Fruit fly (Drosophila melanogaster) whole organism, embryonic: ENCODE results near the gene Kah.

Experiments used
- Atf3 ChIP-seq: fragments of 200-800 bp; sonication (Bioruptor generic); optimal IDR thresholded peaks from 3 replicates; lab custom pipeline; 2016; ENCODE audit warnings: missing biosample characterization, missing genetic modification characterization
- Atf6 ChIP-seq: fragments of 200-800 bp; sonication (Bioruptor generic); IDR thresholded peaks from 2 replicates; pipeline ENCODE4 v1.3.6; 2022; ENCODE audit warnings: missing biosample characterization, missing genetic modification characterization
- Blimp-1 ChIP-seq: fragments of 200-800 bp; sonication (Bioruptor generic); optimal IDR thresholded peaks from 3 replicates; lab custom pipeline; 2018; ENCODE audit warnings: missing biosample characterization, missing genetic modification characterization, mild to moderate bottlenecking, moderate library complexity, missing genetic modification reagents
- BtbVII ChIP-seq: fragments of 200-800 bp; sonication (Bioruptor generic); optimal IDR thresholded peaks from 3 replicates; lab custom pipeline; 2017; ENCODE audit warnings: missing biosample characterization, mild to moderate bottlenecking, missing genetic modification characterization
- C15 ChIP-seq: fragments of 200-800 bp; sonication (Bioruptor generic); IDR thresholded peaks from 3 replicates; pipeline ENCODE4 v1.3.6; 2022; ENCODE audit warnings: missing biosample characterization, missing genetic modification characterization
- CG1024 ChIP-seq: fragments of 200-800 bp; sonication (Bioruptor generic); IDR thresholded peaks from 2 replicates; pipeline ENCODE4 v1.3.6; 2022; ENCODE audit warnings: missing biosample characterization, missing genetic modification characterization
- CG10267 ChIP-seq: fragments of 200-800 bp; sonication (Bioruptor generic); optimal IDR thresholded peaks from 2 replicates; lab custom pipeline; 2018; ENCODE audit warnings: missing biosample characterization, mild to moderate bottlenecking, missing genetic modification characterization, moderate library complexity
- CG10565 ChIP-seq: fragments of 200-800 bp; sonication (Bioruptor generic); optimal IDR thresholded peaks from 3 replicates; lab custom pipeline; 2016; ENCODE audit warnings: missing biosample characterization, mild to moderate bottlenecking, missing genetic modification characterization
- CG10654 ChIP-seq: fragments of 200-800 bp; sonication (Bioruptor generic); optimal IDR thresholded peaks from 2 replicates; lab custom pipeline; 2016; ENCODE audit warnings: missing biosample characterization, missing genetic modification characterization
- CG11456 ChIP-seq: fragments of 200-800 bp; sonication (Bioruptor generic); IDR thresholded peaks from 3 replicates; pipeline ENCODE4 v1.3.6; 2022; ENCODE audit warnings: missing biosample characterization, missing genetic modification characterization
- CG11723 ChIP-seq: fragments of 200-800 bp; sonication (Bioruptor generic); optimal IDR thresholded peaks from 2 replicates; lab custom pipeline; 2017; ENCODE audit warnings: missing biosample characterization, mild to moderate bottlenecking, missing genetic modification characterization
- CG14014 ChIP-seq: fragments of 200-800 bp; sonication (Bioruptor generic); IDR thresholded peaks from 2 replicates; pipeline ENCODE4 v1.3.6; 2022; ENCODE audit warnings: missing biosample characterization, missing genetic modification characterization
- CG15269 ChIP-seq: fragments of 200-800 bp; sonication (Bioruptor generic); optimal IDR thresholded peaks from 2 replicates; lab custom pipeline; 2018; ENCODE audit warnings: missing biosample characterization, mild to moderate bottlenecking, missing genetic modification characterization, moderate library complexity
- CG17385 ChIP-seq: fragments of 200-800 bp; sonication (Bioruptor generic); optimal IDR thresholded peaks from 3 replicates; lab custom pipeline; 2018; ENCODE audit warnings: missing biosample characterization, mild to moderate bottlenecking, missing genetic modification characterization
- CG2116 ChIP-seq: fragments of 200-800 bp; sonication (Bioruptor generic); optimal IDR thresholded peaks from 3 replicates; lab custom pipeline; 2018; ENCODE audit warnings: missing biosample characterization, mild to moderate bottlenecking, missing genetic modification characterization
- CG30431 ChIP-seq: fragments of 200-800 bp; sonication (Bioruptor generic); optimal IDR thresholded peaks from 2 replicates; lab custom pipeline; 2017; ENCODE audit warnings: missing biosample characterization, missing genetic modification characterization
- CG3065 ChIP-seq: fragments of 200-800 bp; sonication (Bioruptor generic); optimal IDR thresholded peaks from 2 replicates; lab custom pipeline; 2016; ENCODE audit warnings: missing biosample characterization, missing genetic modification characterization
- CG32767 ChIP-seq: fragments of 200-800 bp; sonication (Bioruptor generic); IDR thresholded peaks from 2 replicates; pipeline ENCODE4 v1.3.6; 2022; ENCODE audit warnings: missing biosample characterization, missing genetic modification characterization
- CG5245 ChIP-seq: fragments of 200-800 bp; sonication (Bioruptor generic); optimal IDR thresholded peaks from 3 replicates; lab custom pipeline; 2016; ENCODE audit warnings: missing biosample characterization, missing genetic modification characterization
- CG6272 ChIP-seq: fragments of 200-800 bp; sonication (Bioruptor generic); IDR thresholded peaks from 2 replicates; pipeline ENCODE4 v1.3.6; 2022; ENCODE audit warnings: missing biosample characterization, missing genetic modification characterization
- CG8765 ChIP-seq: fragments of 200-800 bp; sonication (Bioruptor generic); IDR thresholded peaks from 2 replicates; pipeline ENCODE4 v1.3.6; 2022; ENCODE audit warnings: missing biosample characterization, missing genetic modification characterization
- CG8924 ChIP-seq: fragments of 200-800 bp; optimal IDR thresholded peaks from 3 replicates; lab custom pipeline; 2019; ENCODE audit warnings: missing biosample characterization, mild to moderate bottlenecking, missing genetic modification characterization, moderate library complexity
- CG8944 ChIP-seq: fragments of 200-800 bp; sonication (Bioruptor generic); optimal IDR thresholded peaks from 3 replicates; lab custom pipeline; 2016; ENCODE audit warnings: missing biosample characterization, missing genetic modification characterization
- CG9817 ChIP-seq: fragments of 200-800 bp; sonication (Bioruptor generic); optimal IDR thresholded peaks from 2 replicates; lab custom pipeline; 2018; ENCODE audit warnings: missing biosample characterization, mild to moderate bottlenecking, missing genetic modification characterization, moderate library complexity
- Ets65A ChIP-seq: fragments of 200-800 bp; sonication (Bioruptor generic); peaks from one replicate; lab custom pipeline; 2016; ENCODE audit warnings: missing biosample characterization, missing genetic modification characterization
- Hr3 ChIP-seq: fragments of 200-800 bp; sonication (Bioruptor generic); optimal IDR thresholded peaks from 3 replicates; lab custom pipeline; 2016; ENCODE audit warnings: missing biosample characterization, missing genetic modification characterization
- MESR4 ChIP-seq: fragments of 200-800 bp; sonication (Bioruptor generic); optimal IDR thresholded peaks from 2 replicates; lab custom pipeline; 2018; ENCODE audit warnings: missing biosample characterization, mild to moderate bottlenecking, missing genetic modification characterization, moderate library complexity
- Poxn ChIP-seq: fragments of 200-800 bp; sonication (Bioruptor generic); IDR thresholded peaks from 2 replicates; pipeline ENCODE4 v1.3.6; 2022; ENCODE audit warnings: missing biosample characterization, missing genetic modification characterization
- Sox100B ChIP-seq: fragments of 200-800 bp; sonication (Bioruptor generic); optimal IDR thresholded peaks from 3 replicates; lab custom pipeline; 2018; ENCODE audit warnings: missing biosample characterization, mild to moderate bottlenecking, missing genetic modification characterization
- Taf1 ChIP-seq: fragments of 200-800 bp; sonication (Bioruptor generic); IDR thresholded peaks from 2 replicates; pipeline ENCODE4 v1.3.6; 2022; ENCODE audit warnings: missing biosample characterization, missing genetic modification characterization
- Tbp ChIP-seq: fragments of >200 bp; optimal IDR thresholded peaks from 2 replicates; lab custom pipeline; 2018; ENCODE audit warnings: missing biosample characterization, missing genetic modification characterization
- ase ChIP-seq: fragments of 200-800 bp; sonication (Bioruptor generic); IDR thresholded peaks from 3 replicates; pipeline ENCODE4 v1.3.6; 2022; ENCODE audit warnings: missing biosample characterization, missing genetic modification characterization
- chif ChIP-seq, 2 experiments: fragments of 200-800 bp; sonication (Bioruptor generic); optimal IDR thresholded peaks; 3 replicates each; lab custom pipeline; 2016; ENCODE audit warnings: missing biosample characterization in 2 of 2, missing genetic modification characterization in 2 of 2
- dan ChIP-seq: fragments of 200-800 bp; sonication (Bioruptor generic); IDR thresholded peaks from 2 replicates; pipeline ENCODE4 v1.3.6; 2022; ENCODE audit warnings: missing biosample characterization, missing genetic modification characterization
- dmrt99B ChIP-seq: fragments of 200-800 bp; sonication (Bioruptor generic); optimal IDR thresholded peaks from 2 replicates; lab custom pipeline; 2018; ENCODE audit warnings: missing biosample characterization, mild to moderate bottlenecking, missing genetic modification characterization, moderate library complexity
- eyg ChIP-seq: fragments of 200-800 bp; sonication (Bioruptor generic); optimal IDR thresholded peaks from 3 replicates; lab custom pipeline; 2016; ENCODE audit warnings: missing biosample characterization, missing genetic modification characterization
- fd3F ChIP-seq: fragments of 200-800 bp; sonication (Bioruptor generic); optimal IDR thresholded peaks from 2 replicates; lab custom pipeline; 2018; ENCODE audit warnings: missing biosample characterization, mild to moderate bottlenecking, missing genetic modification characterization, moderate library complexity
- gem ChIP-seq: fragments of 200-800 bp; sonication (Bioruptor generic); optimal IDR thresholded peaks from 2 replicates; lab custom pipeline; 2019; ENCODE audit warnings: missing biosample characterization, mild to moderate bottlenecking, missing genetic modification characterization, moderate library complexity
- grn ChIP-seq: fragments of 200-800 bp; sonication (Bioruptor generic); optimal IDR thresholded peaks from 3 replicates; lab custom pipeline; 2017; ENCODE audit warnings: missing biosample characterization, missing genetic modification characterization
- lov ChIP-seq, 2 experiments: fragments of 200-800 bp in 1 of 2; fragments of >200 bp in 1 of 2; sonication (Bioruptor generic) in 1 of 2; IDR thresholded peaks in 1 of 2; optimal IDR thresholded peaks in 1 of 2; 2 replicates in 1 of 2; 3 replicates in 1 of 2; pipeline versions ENCODE4 v1.3.6 to Lab custom; 2017 to 2022; ENCODE audit warnings: missing biosample characterization in 1 of 2, missing genetic modification characterization in 1 of 2
- nerfin-1 ChIP-seq: fragments of 200-800 bp; sonication (Bioruptor generic); optimal IDR thresholded peaks from 3 replicates; lab custom pipeline; 2019; ENCODE audit warnings: missing biosample characterization, mild to moderate bottlenecking, missing genetic modification characterization, moderate library complexity
- odd ChIP-seq: fragments of 200-800 bp; sonication (Bioruptor generic); optimal IDR thresholded peaks from 2 replicates; lab custom pipeline; 2017; ENCODE audit warnings: missing biosample characterization, mild to moderate bottlenecking, missing genetic modification characterization
- prd ChIP-seq, 3 experiments: fragments of >200 bp in 2 of 3; fragments of 200-800 bp in 1 of 3; sonication (Bioruptor generic) in 1 of 3; optimal IDR thresholded peaks in 2 of 3; IDR thresholded peaks in 1 of 3; 2 replicates in 2 of 3; 3 replicates in 1 of 3; pipeline versions ENCODE4 v1.3.6 to Lab custom; 2017 to 2022; ENCODE audit warnings: missing biosample characterization in 1 of 3, missing genetic modification characterization in 1 of 3
- pros ChIP-seq: fragments of 200-800 bp; sonication (Bioruptor generic); optimal IDR thresholded peaks from 3 replicates; lab custom pipeline; 2019; ENCODE audit warnings: missing biosample characterization, mild to moderate bottlenecking, missing genetic modification characterization, moderate library complexity
- ro ChIP-seq: fragments of 200-800 bp; sonication (Bioruptor generic); IDR thresholded peaks from 2 replicates; pipeline ENCODE4 v1.3.6; 2022; ENCODE audit warnings: missing biosample characterization, missing genetic modification characterization
- scrt ChIP-seq: fragments of 200-800 bp; sonication (Bioruptor generic); optimal IDR thresholded peaks from 2 replicates; lab custom pipeline; 2018; ENCODE audit warnings: missing biosample characterization, mild to moderate bottlenecking, missing genetic modification characterization, moderate library complexity
- stc ChIP-seq: fragments of 200-800 bp; sonication (Bioruptor generic); IDR thresholded peaks from 2 replicates; pipeline ENCODE4 v1.3.6; 2022; ENCODE audit warnings: missing biosample characterization, missing genetic modification characterization
- unpg ChIP-seq: fragments of 200-800 bp; sonication (Bioruptor generic); optimal IDR thresholded peaks from 3 replicates; lab custom pipeline; 2018; ENCODE audit warnings: missing biosample characterization, mild to moderate bottlenecking, missing genetic modification characterization, moderate library complexity
- z ChIP-seq: fragments of 200-800 bp; sonication (Bioruptor generic); IDR thresholded peaks from 3 replicates; pipeline ENCODE4 v1.3.6; 2022; ENCODE audit warnings: missing biosample characterization, missing genetic modification characterization

Gene Kah

DNA sequence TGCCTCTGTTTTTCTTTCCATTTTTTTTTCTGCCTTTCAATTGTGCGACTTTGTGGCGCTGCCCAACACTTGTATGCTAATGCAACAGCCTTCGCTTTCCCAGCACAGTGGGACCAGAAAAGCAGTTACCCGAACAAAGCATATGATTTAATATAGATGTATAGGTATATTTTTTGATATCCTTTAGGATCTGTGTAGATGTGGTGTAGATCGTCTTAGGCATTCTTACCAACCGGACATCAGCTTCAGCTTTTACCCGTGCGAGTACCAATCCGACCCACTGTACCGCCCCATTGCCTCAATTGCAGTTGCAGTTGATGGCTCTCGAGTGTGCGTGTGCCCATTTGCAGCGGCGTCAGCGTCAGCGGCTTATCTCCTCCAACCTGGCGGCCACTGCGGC lies 47.4 kb upstream of the Kah start (continued):
- TF ChIP-seq dmrt99B (tag; lab: Kevin White, UChicago) (peak; percentile 73), CG3065 (peak; percentile 45), nerfin-1 (tag; lab: Kevin White, UChicago) (peak; percentile 36), prd (optimal IDR thresholded peaks at IDR 0.05; lab: Kevin White, UChicago) (no peak), prd (GFP tag; IDR thresholded peaks at IDR 0.05; lab: Robert Waterston, UW) (peak; percentile 80; the same call in 2 of the 3 replicates), CG1024 (GFP tag; lab: Robert Waterston, UW) (peak; percentile 46; the same call in 1 of the 2 replicates), CG8924 (tag; lab: Kevin White, UChicago) (peak; percentile 40), Tbp (GFP tag; lab: Kevin White, UChicago) (no peak), CG17385 (peak; percentile 43), eyg (GFP tag; lab: Kevin White, UChicago) (no peak), pros (GFP tag; lab: Kevin White, UChicago) (no peak), CG6272 (GFP tag; lab: Robert Waterston, UW) (peak; percentile 22; the same call in 1 of the 2 replicates), lov (optimal IDR thresholded peaks at IDR 0.05; lab: Kevin White, UChicago) (no peak), lov (GFP tag; IDR thresholded peaks at IDR 0.05; lab: Robert Waterston, UW) (0 out of 3 replicates have a peak, but pooled peaks have one; percentile 69), MESR4 (GFP tag; lab: Kevin White, UChicago) (no peak), CG32767 (GFP tag; lab: Robert Waterston, UW) (peak; percentile 50; the same call in 1 of the 2 replicates), CG8765 (GFP tag; lab: Robert Waterston, UW) (peak; percentile 44; the same call in 1 of the 2 replicates), CG8944 (GFP tag; lab: Kevin White, UChicago) (peak; percentile 15), CG11723 (GFP tag; lab: Kevin White, UChicago) (peak; percentile 52), CG5245 (peak; percentile 65), CG15269 (tag; lab: Kevin White, UChicago) (peak; percentile 38), unpg (GFP tag; lab: Kevin White, UChicago) (peak; percentile 75), chif (GFP tag; optimal IDR thresholded peaks at IDR 0.05; lab: Kevin White, UChicago) (peak; percentile 70 to 73), Sox100B (peak; percentile 44), scrt (no peak), CG10565 (no peak), Taf1 (GFP tag; lab: Robert Waterston, UW) (0 out of 2 replicates have a peak, but pooled peaks have one; percentile 9), Ets65A (GFP tag; lab: Kevin White, UChicago) (peak; percentile 3), grn (GFP tag; lab: Kevin White, UChicago) (no peak), CG14014 (peak; percentile 32; the same call in 1 of the 2 replicates), odd (no peak), CG10267 (tag; lab: Kevin White, UChicago) (peak; percentile 38), CG9817 (tag; lab: Kevin White, UChicago) (peak; percentile 24), Hr3 (peak; percentile 57), dan (GFP tag; lab: Robert Waterston, UW) (peak; percentile 45), z (GFP tag; lab: Robert Waterston, UW) (no peak), Atf3 (GFP tag; lab: Kevin White, UChicago) (peak; percentile 13), CG30431 (peak; percentile 59), CG10654 (GFP tag; lab: Kevin White, UChicago) (peak; percentile 33), fd3F (GFP tag; lab: Kevin White, UChicago) (no peak), Atf6 (GFP tag; lab: Robert Waterston, UW) (peak; percentile 59), CG11456 (GFP tag; lab: Robert Waterston, UW) (peak; percentile 46; the same call in 2 of the 3 replicates), C15 (no peak), CG2116 (GFP tag; lab: Kevin White, UChicago) (peak; percentile 23), ase (GFP tag; lab: Robert Waterston, UW) (peak; percentile 60; the same call in 1 of the 3 replicates), Poxn (GFP tag; lab: Robert Waterston, UW) (0 out of 2 replicates have a peak, but pooled peaks have one; percentile 26), ro (GFP tag; lab: Robert Waterston, UW) (peak; percentile 21; the same call in 1 of the 2 replicates), BtbVII (GFP tag; lab: Kevin White, UChicago) (peak; percentile 21), gem (tag; lab: Kevin White, UChicago) (peak; percentile 82), stc (GFP tag; lab: Robert Waterston, UW) (peak; percentile 24; the same call in 1 of the 2 replicates), Blimp-1 (GFP tag; lab: Kevin White, UChicago) (peak; percentile 84)
